Fruit fly (Drosophila melanogaster): ENCODE measurements around the gene CheB38c.

Gene CheB38c

DNA sequence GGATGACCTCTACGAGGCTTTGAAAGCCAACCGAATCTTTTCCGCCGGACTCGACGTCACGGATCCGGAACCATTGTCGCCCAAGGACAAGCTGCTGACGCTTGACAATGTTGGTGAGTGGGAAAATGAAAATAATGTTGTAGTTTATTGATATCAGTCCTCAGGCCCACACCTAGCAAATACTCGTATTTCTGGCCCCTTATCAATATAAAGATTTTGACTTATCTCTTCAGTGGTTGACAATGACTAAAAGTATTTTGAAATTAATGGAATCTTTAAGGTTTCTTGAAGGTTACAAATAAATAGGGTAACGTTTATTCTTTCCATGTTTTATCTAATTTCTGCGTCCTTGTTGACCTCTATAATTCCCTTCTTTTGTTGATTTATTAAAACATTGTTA, 6.4 kb upstream of the CheB38c start:
- no peak for TF ChIP-seq CG34367 (tag; optimal IDR thresholded peaks at IDR 0.05)
- no peak for TF ChIP-seq CG9948 (tag; optimal IDR thresholded peaks at IDR 0.05)
- TF ChIP-seq CG8301 (tag; optimal IDR thresholded peaks at IDR 0.05): no peak
- no peak for TF ChIP-seq Pif1B (GFP tag; optimal IDR thresholded peaks at IDR 0.05)
- TF ChIP-seq CG17806 (tag; optimal IDR thresholded peaks at IDR 0.05): no peak
- no peak for TF ChIP-seq gl (tag; optimal IDR thresholded peaks at IDR 0.05)
- no peak for TF ChIP-seq CG32121 (GFP tag; IDR thresholded peaks at IDR 0.05)

DNA sequence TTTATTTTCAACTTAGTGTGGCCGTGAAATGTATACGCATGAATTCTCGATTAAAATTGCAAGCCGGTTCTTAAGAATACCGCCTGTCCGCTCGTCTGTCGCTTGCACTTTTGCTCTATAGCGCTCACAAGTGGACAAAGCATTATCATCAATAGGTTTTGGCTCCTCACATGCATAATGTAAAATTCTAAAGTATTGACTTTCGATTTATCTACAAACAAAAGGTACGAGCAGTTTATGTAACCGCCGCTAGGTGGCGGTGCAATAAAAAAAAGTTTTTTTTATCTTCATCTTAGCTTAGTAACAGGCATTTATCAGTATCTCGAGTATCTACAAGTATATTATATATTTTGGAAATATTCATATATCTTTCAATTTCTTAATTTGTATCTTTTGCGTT, 5.6 kb upstream of the CheB38c start:
- TF ChIP-seq D1 (tag; optimal IDR thresholded peaks at IDR 0.05) (no peak), CG14655 (GFP tag; optimal IDR thresholded peaks at IDR 0.05) (no peak), CG15710 (tag; optimal IDR thresholded peaks at IDR 0.05) (no peak), rn (GFP tag; IDR thresholded peaks at IDR 0.05) (no peak), CG13204 (GFP tag; optimal IDR thresholded peaks at IDR 0.05) (no peak), Snoo (tag; optimal IDR thresholded peaks at IDR 0.05) (no peak), Ets98B (GFP tag; IDR thresholded peaks at IDR 0.05) (no peak), CG8159 (tag; optimal IDR thresholded peaks at IDR 0.05) (no peak), fd96Ca (GFP tag; IDR thresholded peaks at IDR 0.05) (no peak), Pif1A (GFP tag; optimal IDR thresholded peaks at IDR 0.05) (no peak), CG4496 (GFP tag; IDR thresholded peaks at IDR 0.05) (no peak), CG9948 (tag; optimal IDR thresholded peaks at IDR 0.05) (no peak), CG10348 (GFP tag; IDR thresholded peaks at IDR 0.05) (no peak), CG34367 (tag; optimal IDR thresholded peaks at IDR 0.05) (no peak)

DNA sequence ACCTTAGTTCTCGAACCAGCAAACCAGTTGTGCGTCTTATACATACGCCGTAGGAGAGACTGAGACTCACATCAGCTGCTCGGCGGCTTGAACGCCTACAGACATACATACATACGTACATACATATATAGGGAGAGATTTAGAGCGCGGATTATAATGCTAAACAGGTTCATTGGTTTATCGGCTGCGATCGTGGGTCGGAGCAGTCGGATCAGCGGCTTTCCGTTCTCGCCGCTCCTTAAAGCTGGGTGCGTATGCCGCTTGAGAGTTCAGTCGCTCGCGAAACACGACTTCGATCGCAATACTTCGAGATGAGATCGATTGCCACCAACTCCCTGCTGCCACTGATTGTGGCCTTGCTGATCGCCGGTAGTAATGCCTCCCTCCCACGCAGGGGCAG, 4.6 kb upstream of the CheB38c start:
- TF ChIP-seq EcR (GFP tag; optimal IDR thresholded peaks at IDR 0.05): peak; percentile 89
- TF ChIP-seq CG8301 (tag; optimal IDR thresholded peaks at IDR 0.05): no peak
- peak; percentile 89 for TF ChIP-seq CG13204 (GFP tag; optimal IDR thresholded peaks at IDR 0.05)
- TF ChIP-seq Pif1B (GFP tag; optimal IDR thresholded peaks at IDR 0.05): no peak
- TF ChIP-seq CG12605 (GFP tag; IDR thresholded peaks at IDR 0.05): peak; percentile 57; the same call in 1 of the 2 replicates
- peak; percentile 16 for TF ChIP-seq gl (tag; optimal IDR thresholded peaks at IDR 0.05)

DNA sequence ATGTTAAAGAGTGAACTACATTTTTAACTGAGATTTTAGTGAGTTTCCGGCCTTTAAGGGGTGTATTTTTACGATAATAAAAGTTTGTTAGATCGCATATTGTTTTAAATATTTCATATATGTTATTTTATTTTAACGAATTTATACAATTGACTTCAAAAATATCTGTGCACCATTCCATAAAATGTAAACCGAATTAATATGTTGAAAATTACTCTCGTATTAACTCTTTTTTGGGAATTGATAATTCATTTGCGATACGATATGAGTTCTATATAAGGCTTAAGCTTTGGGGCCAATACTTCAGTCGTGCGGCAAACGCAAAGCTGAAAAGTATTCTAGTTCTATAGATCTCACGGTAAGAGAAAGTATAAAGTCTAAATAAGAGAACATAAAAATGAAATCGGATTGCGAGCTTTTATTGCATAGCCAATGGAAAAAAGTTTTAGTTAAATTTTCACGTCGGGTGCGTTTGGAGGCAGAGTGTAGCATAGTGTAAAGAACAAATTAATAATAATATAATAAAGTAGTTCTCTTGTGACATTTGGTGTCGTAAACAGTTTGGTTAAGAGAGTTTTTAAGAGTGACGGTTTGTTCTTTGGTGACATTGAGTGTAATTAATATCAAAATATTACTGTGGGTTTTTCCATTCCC, 3.6 kb upstream of the CheB38c start:
- no peak for TF ChIP-seq CG12605 (GFP tag; IDR thresholded peaks at IDR 0.05)
- peak; percentile 10; the same call in 1 of the 2 replicates for TF ChIP-seq CG32121 (GFP tag; IDR thresholded peaks at IDR 0.05)
- no peak for TF ChIP-seq fd96Ca (GFP tag; IDR thresholded peaks at IDR 0.05)
- TF ChIP-seq CG8301 (tag; optimal IDR thresholded peaks at IDR 0.05): no peak
- TF ChIP-seq CG17806 (tag; optimal IDR thresholded peaks at IDR 0.05): no peak

DNA sequence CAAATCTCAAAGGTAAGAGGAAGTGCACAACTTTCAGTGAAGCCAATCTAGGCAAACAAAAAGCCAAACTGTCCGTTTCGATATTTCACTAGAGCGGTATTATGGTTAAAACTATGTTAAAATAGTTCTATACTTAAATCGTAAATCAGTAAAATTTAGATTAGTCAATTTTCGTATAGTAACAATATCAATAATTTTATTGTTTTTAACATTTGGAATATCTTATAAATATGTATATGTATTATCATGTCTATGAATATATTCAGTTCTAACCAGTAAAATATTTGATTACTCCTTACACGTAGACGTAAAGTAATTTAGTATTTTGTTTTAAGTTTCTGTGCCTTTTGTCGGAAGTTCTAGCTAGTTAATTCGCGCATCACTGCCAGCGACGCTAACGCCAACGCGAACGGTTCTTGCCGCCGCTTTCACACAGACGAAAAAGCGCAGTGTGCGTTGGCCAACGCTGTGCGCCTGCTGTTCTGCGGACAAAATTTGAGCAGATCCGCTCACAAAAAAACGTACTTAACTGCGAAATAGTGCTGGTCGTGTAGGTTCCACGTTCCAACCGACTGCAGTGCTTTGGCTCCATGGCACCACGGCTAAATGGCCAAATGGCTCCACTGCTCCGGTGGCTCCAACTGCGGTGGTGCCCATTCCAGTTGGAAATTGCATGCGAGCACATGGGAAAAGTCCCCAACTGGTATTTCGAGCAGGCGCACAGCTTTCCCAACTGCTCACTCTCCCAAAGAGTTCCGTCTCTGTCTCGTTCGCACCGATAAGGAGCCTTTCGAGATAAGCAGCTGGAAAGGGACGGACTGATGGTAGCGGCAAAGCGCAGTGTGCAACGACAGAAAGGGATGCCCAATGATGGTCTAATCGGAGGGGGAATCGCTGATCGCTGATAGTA, 2.8 kb upstream of the CheB38c start:
- TF ChIP-seq Ets98B (GFP tag; IDR thresholded peaks at IDR 0.05) (peak; percentile 69; the same call in 1 of the 2 replicates), EcR (GFP tag; optimal IDR thresholded peaks at IDR 0.05) (peak; percentile 72), CG13204 (GFP tag; optimal IDR thresholded peaks at IDR 0.05) (peak; percentile 94), Pif1B (GFP tag; optimal IDR thresholded peaks at IDR 0.05) (peak; percentile 30), CG17806 (tag; optimal IDR thresholded peaks at IDR 0.05) (no peak), CG14655 (GFP tag; optimal IDR thresholded peaks at IDR 0.05) (peak; percentile 45), gl (tag; optimal IDR thresholded peaks at IDR 0.05) (peak; percentile 60), CG10348 (GFP tag; IDR thresholded peaks at IDR 0.05) (no peak), CG8159 (tag; optimal IDR thresholded peaks at IDR 0.05) (peak; percentile 26), CG8301 (tag; optimal IDR thresholded peaks at IDR 0.05) (no peak), CG9948 (tag; optimal IDR thresholded peaks at IDR 0.05) (peak; percentile 30), CG15710 (tag; optimal IDR thresholded peaks at IDR 0.05) (no peak), D1 (tag; optimal IDR thresholded peaks at IDR 0.05) (no peak), Snoo (tag; optimal IDR thresholded peaks at IDR 0.05) (peak; percentile 28), CG32121 (GFP tag; IDR thresholded peaks at IDR 0.05) (peak; percentile 82), rn (GFP tag; IDR thresholded peaks at IDR 0.05) (no peak), Pif1A (GFP tag; optimal IDR thresholded peaks at IDR 0.05) (peak; percentile 8), CG12605 (GFP tag; IDR thresholded peaks at IDR 0.05) (0 out of 2 replicates have a peak, but pooled peaks have one; percentile 15), fd96Ca (GFP tag; IDR thresholded peaks at IDR 0.05) (peak; percentile 11; the same call in 2 of the 3 replicates), CG4496 (GFP tag; IDR thresholded peaks at IDR 0.05) (0 out of 3 replicates have a peak, but pooled peaks have one; percentile 65), CG34367 (tag; optimal IDR thresholded peaks at IDR 0.05) (no peak)

- TF ChIP-seq CG8159 (tag; optimal IDR thresholded peaks at IDR 0.05) (no peak), Ets98B (GFP tag; IDR thresholded peaks at IDR 0.05) (peak; percentile 57), EcR (GFP tag; optimal IDR thresholded peaks at IDR 0.05) (peak; percentile 70), D1 (tag; optimal IDR thresholded peaks at IDR 0.05) (no peak), CG34367 (tag; optimal IDR thresholded peaks at IDR 0.05) (no peak), fd96Ca (GFP tag; IDR thresholded peaks at IDR 0.05) (peak; percentile 36; the same call in 1 of the 3 replicates), CG13204 (GFP tag; optimal IDR thresholded peaks at IDR 0.05) (peak; percentile 82), Pif1A (GFP tag; optimal IDR thresholded peaks at IDR 0.05) (no peak), CG9948 (tag; optimal IDR thresholded peaks at IDR 0.05) (no peak), CG8301 (tag; optimal IDR thresholded peaks at IDR 0.05) (no peak), CG17806 (tag; optimal IDR thresholded peaks at IDR 0.05) (no peak), CG32121 (GFP tag; IDR thresholded peaks at IDR 0.05) (peak; percentile 75; the same call in 1 of the 2 replicates), CG14655 (GFP tag; optimal IDR thresholded peaks at IDR 0.05) (no peak), CG4496 (GFP tag; IDR thresholded peaks at IDR 0.05) (peak; percentile 44; the same call in 1 of the 3 replicates), CG12605 (GFP tag; IDR thresholded peaks at IDR 0.05) (no peak; the same call in 1 of the 2 replicates), rn (GFP tag; IDR thresholded peaks at IDR 0.05) (no peak), Snoo (tag; optimal IDR thresholded peaks at IDR 0.05) (no peak), Pif1B (GFP tag; optimal IDR thresholded peaks at IDR 0.05) (no peak), CG15710 (tag; optimal IDR thresholded peaks at IDR 0.05) (no peak), gl (tag; optimal IDR thresholded peaks at IDR 0.05) (no peak), CG10348 (GFP tag; IDR thresholded peaks at IDR 0.05) (no peak)
These were observed 2.0 kb upstream of the CheB38c start, which contains the start of gene CG9331 for dm6 chr2L:20822489-20823195. TSS of gene CG9331 (plus strand) at chr2L:20822828.
